Fruit fly (Drosophila melanogaster): Measurements from ENCODE around the gene Idgf4.
A peak's percentile ranks its signal among the peaks of the same experiment; 100 is the strongest.

Gene Idgf4

DNA sequence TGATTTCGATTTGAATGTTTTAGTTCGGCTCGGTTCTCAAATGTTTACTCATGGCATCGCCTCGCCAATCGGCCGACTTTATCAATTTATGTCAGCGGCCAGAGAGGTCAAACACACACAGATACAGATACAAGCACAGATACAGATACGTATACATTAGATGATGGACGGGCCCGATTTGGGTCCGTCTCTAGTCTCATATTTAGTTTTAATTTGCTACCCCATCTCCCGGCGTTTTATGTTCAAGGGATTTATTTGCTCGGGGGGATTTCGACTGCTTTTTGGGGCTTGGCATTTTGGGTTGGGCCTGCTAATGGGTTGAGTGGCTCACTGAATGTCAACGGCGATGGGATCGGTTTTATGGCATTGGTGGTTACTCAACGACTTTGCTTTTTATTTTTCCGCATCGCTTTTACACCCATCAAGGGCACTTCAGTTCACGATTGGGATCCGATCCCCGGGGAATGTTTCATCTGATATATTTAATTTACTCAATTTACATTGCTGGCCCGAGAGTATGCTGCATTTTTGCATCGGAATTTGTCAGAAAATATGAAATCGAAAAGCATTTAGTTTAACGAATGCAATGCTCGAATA is 1.6 kb upstream of the Idgf4 start:
- no peak for TF ChIP-seq foxo (GFP tag; optimal IDR thresholded peaks at IDR 0.05)
- TF ChIP-seq Vsx2 (GFP tag; optimal IDR thresholded peaks at IDR 0.05; ENCODE audit: partially characterized antibody): no peak
- no peak for TF ChIP-seq Hr83 (GFP tag; optimal IDR thresholded peaks at IDR 0.05; ENCODE audit: poor library complexity, severe bottlenecking)
- no peak for TF ChIP-seq Dif (GFP tag; optimal IDR thresholded peaks at IDR 0.05; ENCODE audit: partially characterized antibody)
- no peak for TF ChIP-seq tai (GFP tag; optimal IDR thresholded peaks at IDR 0.05)
- TF ChIP-seq N (GFP tag; optimal IDR thresholded peaks at IDR 0.05): no peak
- no peak for TF ChIP-seq brk (GFP tag; optimal IDR thresholded peaks at IDR 0.05)
- TF ChIP-seq Sp1 (GFP tag; optimal IDR thresholded peaks at IDR 0.05): no peak
- TF ChIP-seq Mio (GFP tag; optimal IDR thresholded peaks at IDR 0.05): no peak
- TF ChIP-seq Hr78 (GFP tag; optimal IDR thresholded peaks at IDR 0.05): no peak
- no peak for TF ChIP-seq ey (GFP tag; optimal IDR thresholded peaks at IDR 0.05)

DNA sequence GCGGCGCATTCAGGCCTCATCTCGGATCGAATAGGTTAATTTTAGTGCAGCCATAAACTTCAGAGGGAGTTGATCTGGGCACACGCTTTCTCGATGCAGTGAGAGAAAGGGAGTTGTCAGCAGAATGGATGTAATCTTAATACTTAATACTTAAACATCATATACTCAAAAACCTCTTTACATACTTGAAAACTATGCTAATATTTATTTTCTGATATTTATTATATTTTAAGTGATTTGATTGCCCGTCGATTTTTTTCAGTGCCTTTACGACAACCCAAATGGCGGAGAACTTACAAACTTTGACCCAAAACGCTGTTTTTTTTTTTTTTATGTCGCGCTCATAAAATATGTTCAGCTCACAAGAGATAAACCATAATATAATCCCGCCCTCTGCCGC is 19.0 kb downstream of the Idgf4 start:
- TF ChIP-seq Vsx2 (GFP tag; optimal IDR thresholded peaks at IDR 0.05; ENCODE audit: partially characterized antibody) (no peak), Mio (GFP tag; optimal IDR thresholded peaks at IDR 0.05) (no peak), fru (GFP tag; optimal IDR thresholded peaks at IDR 0.05) (no peak)

DNA sequence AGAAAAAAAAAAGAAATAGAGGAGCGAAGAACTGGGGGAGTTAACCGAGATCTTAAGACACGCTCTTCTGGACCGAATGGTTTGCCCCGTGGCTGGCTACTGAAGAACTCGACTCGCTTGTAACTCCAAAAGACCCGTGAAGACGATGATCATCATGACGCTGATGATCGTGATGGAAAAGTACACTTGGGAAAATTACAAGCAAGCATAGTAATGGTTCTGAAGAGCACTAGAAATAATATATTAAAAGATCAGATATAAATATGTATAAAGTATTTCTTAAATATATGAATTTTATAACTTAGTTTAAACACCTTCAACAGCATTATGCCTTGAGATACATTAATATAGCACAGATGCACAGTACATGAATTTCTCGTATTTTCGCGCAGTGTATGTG is 19.7 kb downstream of the Idgf4 start, which contains the start of gene CG1986:
Gene CG1986 (minus strand): TSS at position 101 of the 400 bp plus-strand sequence.
- TF ChIP-seq Myc (optimal IDR thresholded peaks at IDR 0.05) (no peak), HLH106 (tag; optimal IDR thresholded peaks at IDR 0.05) (no peak), jim (GFP tag; optimal IDR thresholded peaks at IDR 0.05) (no peak), br (GFP tag; optimal IDR thresholded peaks at IDR 0.05) (no peak), Jra (GFP tag; optimal IDR thresholded peaks at IDR 0.05) (no peak)

DNA sequence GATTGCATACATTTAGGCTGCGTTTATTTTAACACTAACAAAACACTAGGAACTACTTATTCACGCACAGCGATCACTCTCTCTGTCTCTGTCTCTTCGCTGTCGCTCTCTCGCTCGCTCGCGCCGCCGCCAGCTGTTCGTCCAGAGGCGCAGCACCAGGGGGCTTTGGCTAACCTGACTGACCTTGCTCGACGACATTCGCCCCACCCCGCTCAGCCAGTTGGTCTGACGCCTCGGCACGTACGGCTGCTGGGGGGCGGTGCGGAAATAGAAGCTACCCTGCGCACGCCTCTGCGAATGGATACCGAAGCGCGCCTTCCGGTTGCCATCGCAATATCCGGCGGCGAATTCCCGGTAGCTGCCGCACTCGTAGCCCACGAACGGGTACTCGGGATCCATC is 21.4 kb downstream of the Idgf4 start:
- no peak for TF ChIP-seq CG9705 (GFP tag; optimal IDR thresholded peaks at IDR 0.05)
- no peak for TF ChIP-seq Hr78 (GFP tag; optimal IDR thresholded peaks at IDR 0.05)
- no peak for TF ChIP-seq CG32264 (GFP tag; optimal IDR thresholded peaks at IDR 0.05)
- TF ChIP-seq HLH106 (tag; optimal IDR thresholded peaks at IDR 0.05): no peak
- TF ChIP-seq Mio (GFP tag; optimal IDR thresholded peaks at IDR 0.05): no peak
- TF ChIP-seq Vsx2 (GFP tag; optimal IDR thresholded peaks at IDR 0.05; ENCODE audit: partially characterized antibody): no peak

DNA sequence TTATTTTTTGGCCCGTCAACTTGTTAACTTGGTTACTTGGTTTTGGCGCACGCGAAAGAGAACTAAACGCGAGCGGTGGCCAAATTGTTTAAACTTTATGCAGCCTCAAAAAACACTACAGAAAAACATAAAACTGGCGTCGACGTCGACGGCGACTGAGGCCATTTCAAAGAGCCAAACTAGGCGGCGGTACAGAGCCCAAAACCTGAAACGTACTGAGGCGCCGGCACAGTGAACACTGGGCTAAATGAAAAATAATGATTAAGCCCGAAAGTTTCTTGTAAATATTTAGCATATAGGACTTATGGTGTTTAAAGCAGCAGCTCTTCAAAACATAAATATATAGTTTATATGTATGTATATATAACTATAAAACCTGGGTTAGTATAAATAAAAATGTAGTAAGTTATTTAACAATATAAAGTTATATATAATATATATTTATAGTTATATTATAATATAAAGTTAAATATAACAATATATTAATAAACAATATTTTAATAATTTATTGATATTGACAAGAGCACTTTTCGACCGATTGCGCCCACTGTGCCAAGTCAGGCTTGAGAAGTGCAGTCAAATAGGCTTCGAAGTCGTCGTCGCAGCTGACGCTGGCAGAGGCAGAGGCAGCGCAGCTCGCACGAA is 31.1 kb downstream of the Idgf4 start, which contains the start of gene CG15249:
Gene CG15249 (minus strand): TSS at position 51 of the 645 bp plus-strand sequence.
- TF ChIP-seq Dif (GFP tag; optimal IDR thresholded peaks at IDR 0.05; ENCODE audit: partially characterized antibody) (no peak), fru (GFP tag; optimal IDR thresholded peaks at IDR 0.05) (peak; percentile 3)

DNA sequence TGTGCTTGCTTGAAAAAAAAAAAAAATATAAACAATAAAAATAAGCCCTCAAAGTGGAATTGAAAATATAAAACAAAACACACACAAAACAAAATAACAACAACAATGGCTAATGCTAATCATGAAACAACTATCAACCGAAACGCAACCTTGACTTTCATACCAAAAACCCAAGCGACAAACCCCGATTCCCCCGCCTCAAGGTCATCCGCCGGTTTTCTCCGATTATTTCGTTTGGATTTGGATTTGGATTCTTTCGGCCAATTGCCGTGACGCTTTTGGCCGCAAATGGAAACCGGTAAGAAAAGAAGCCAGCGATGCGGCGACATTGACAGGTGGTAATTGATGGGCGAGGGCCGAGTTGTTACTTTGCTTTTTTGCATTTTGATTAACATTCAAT is 33.1 kb downstream of the Idgf4 start:
- TF ChIP-seq Myc (optimal IDR thresholded peaks at IDR 0.05) (no peak), Hnf4 (GFP tag; optimal IDR thresholded peaks at IDR 0.05) (no peak), Dif (GFP tag; optimal IDR thresholded peaks at IDR 0.05; ENCODE audit: partially characterized antibody) (no peak), dsf (GFP tag; optimal IDR thresholded peaks at IDR 0.05; ENCODE audit: borderline replicate concordance) (no peak), br (GFP tag; optimal IDR thresholded peaks at IDR 0.05) (no peak), Jra (GFP tag; optimal IDR thresholded peaks at IDR 0.05) (no peak), Dfd (GFP tag; optimal IDR thresholded peaks at IDR 0.05) (no peak)

DNA sequence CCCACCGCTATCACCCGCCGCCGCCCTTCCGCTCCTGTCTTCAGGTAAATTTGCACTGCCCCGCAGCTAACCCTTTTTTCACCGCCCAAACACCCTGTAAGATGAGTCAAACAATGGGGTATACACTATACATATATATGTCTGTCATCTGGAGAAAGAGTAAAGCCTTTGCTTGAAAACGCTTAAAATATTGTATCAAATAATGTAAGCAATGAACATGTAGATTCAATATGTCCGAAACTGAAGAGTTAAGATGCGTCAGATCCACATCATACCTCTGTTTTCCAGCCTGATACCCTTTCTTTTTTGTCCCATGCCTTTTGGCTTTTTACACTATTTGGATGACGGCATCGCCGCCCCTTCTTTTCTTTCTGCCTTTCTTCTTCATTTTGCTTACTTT is 37.9 kb downstream of the Idgf4 start:
- TF ChIP-seq Dfd (GFP tag; optimal IDR thresholded peaks at IDR 0.05) (no peak), OdsH (GFP tag; optimal IDR thresholded peaks at IDR 0.05) (peak; percentile 55), dmrt93B (GFP tag; optimal IDR thresholded peaks at IDR 0.05) (peak; percentile 1), psq (GFP tag; optimal IDR thresholded peaks at IDR 0.05) (peak; percentile 57), CG9705 (GFP tag; optimal IDR thresholded peaks at IDR 0.05) (no peak), woc (GFP tag; optimal IDR thresholded peaks at IDR 0.05) (peak; percentile 27), HLH106 (tag; optimal IDR thresholded peaks at IDR 0.05) (peak; percentile 66), h (GFP tag; optimal IDR thresholded peaks at IDR 0.05) (peak; percentile 74), tai (GFP tag; optimal IDR thresholded peaks at IDR 0.05) (peak; percentile 4), rgr (GFP tag; optimal IDR thresholded peaks at IDR 0.05) (peak; percentile 64), brk (GFP tag; optimal IDR thresholded peaks at IDR 0.05) (no peak), ey (GFP tag; optimal IDR thresholded peaks at IDR 0.05) (peak; percentile 62), Rel (GFP tag; optimal IDR thresholded peaks at IDR 0.05) (no peak), Rel (tag; optimal IDR thresholded peaks at IDR 0.05) (no peak), jim (GFP tag; optimal IDR thresholded peaks at IDR 0.05) (no peak), Sp1 (GFP tag; optimal IDR thresholded peaks at IDR 0.05) (peak; percentile 61), foxo (GFP tag; optimal IDR thresholded peaks at IDR 0.05) (peak in 1 of 2 experiments; percentile 68), CrebA (GFP tag; optimal IDR thresholded peaks at IDR 0.05; ENCODE audit: borderline replicate concordance) (no peak), br (GFP tag; optimal IDR thresholded peaks at IDR 0.05) (peak; percentile 41), CG32264 (GFP tag; optimal IDR thresholded peaks at IDR 0.05) (no peak), Hnf4 (GFP tag; optimal IDR thresholded peaks at IDR 0.05) (peak; percentile 57), pan (optimal IDR thresholded peaks at IDR 0.05) (no peak), dsf (GFP tag; optimal IDR thresholded peaks at IDR 0.05; ENCODE audit: borderline replicate concordance) (no peak), sage (GFP tag; optimal IDR thresholded peaks at IDR 0.05) (no peak), fru (GFP tag; optimal IDR thresholded peaks at IDR 0.05) (peak; percentile 62)

Measured in whole organism, wandering third instar larva.